Worm (Caenorhabditis elegans): ENCODE results near the gene rpb-4.

DNA sequence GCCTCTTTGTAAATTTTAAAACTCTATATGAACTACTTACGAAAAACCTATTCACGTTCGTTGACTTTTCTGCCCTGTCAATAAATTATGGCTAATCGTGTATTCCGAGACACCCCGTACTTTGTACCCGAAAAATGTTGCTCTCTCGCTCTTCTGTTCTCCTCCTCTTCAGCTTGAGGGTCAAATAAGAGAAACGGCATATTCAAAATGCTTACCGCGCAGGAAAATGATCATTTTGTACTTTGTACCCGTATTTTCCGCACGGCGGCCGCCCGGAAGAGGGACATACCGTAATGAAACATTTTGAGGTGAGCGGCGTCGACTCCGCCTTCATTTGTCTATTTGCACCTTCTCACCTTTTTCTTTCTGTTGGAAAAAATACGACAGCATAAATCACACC lies 30.6 kb upstream of the rpb-4 start:
- TF ChIP-seq ztf-29 (GFP tag; IDR thresholded peaks at IDR 0.05) (0 out of 2 replicates have a peak, but pooled peaks have one; percentile 9), cog-1 (tag; optimal IDR thresholded peaks at IDR 0.05) (no peak), flt-1 (GFP tag; IDR thresholded peaks at IDR 0.05) (no peak), med-1 (GFP tag; optimal IDR thresholded peaks at IDR 0.05; ENCODE audit: insufficient read depth) (no peak), klf-2 (GFP tag; conservative IDR thresholded peaks at IDR 0.05) (no peak), tab-1 (GFP tag; IDR thresholded peaks at IDR 0.05) (no peak), ref-1 (GFP tag; conservative IDR thresholded peaks at IDR 0.05) (no peak), T22C8.4 (GFP tag; IDR thresholded peaks at IDR 0.05) (no peak), ztf-23 (GFP tag; IDR thresholded peaks at IDR 0.05) (no peak)

Data from whole organism, midembryonic.